Worm (Caenorhabditis elegans): ENCODE results near the gene srx-78.
"Not testable (repeated sequence)": the region's sequence is repeated elsewhere in the genome, so short reads cannot be mapped to it uniquely, and the experiment has no call there.

ce11 chrV:15125162-15125561 lies 30.3 kb downstream of the srx-78 start, which contains the start of gene ugt-30:
- not testable (repeated sequence) for TF ChIP-seq nhr-76, ztf-11, snpc-4, lin-13, sptf-1, lsy-2 (tag; optimal IDR thresholded peaks at IDR 0.05)
